Fruit fly (Drosophila melanogaster): ENCODE results near the gene CG18249.
A peak's percentile ranks its signal among the peaks of the same experiment; 100 is the strongest.

CG18249 gene

DNA sequence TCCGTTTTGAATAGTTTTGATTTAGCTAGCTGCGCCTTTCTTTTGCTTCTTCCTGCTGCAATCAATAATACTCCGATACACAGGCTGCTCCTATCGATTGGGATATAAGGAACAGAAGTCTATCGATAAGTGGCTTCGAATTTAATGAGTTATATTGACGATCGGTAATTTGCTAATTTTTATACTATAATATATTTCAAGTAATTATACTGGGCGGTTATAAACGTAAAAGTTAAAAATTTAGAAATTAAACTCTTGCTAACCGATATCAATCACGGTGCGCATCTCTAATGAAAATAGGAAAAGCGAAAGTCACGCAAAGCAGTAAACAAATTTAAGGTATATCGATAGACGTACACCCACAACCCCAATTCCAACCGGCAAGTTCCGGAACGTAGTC, 23.8 kb downstream of the CG18249 start, which contains the start of the genes CG9636, CG18749 and CG33722 (continued):
- no peak for TF ChIP-seq CG11560 (tag; IDR thresholded peaks at IDR 0.05)
- peak; percentile 71 for TF ChIP-seq CG7839 (tag; optimal IDR thresholded peaks at IDR 0.05)
- peak; percentile 18; the same call in 1 of the 2 replicates for TF ChIP-seq CG1024 (GFP tag; IDR thresholded peaks at IDR 0.05)
- TF ChIP-seq Hey (tag; optimal IDR thresholded peaks at IDR 0.05) = no peak
- TF ChIP-seq CG11695 (GFP tag; IDR thresholded peaks at IDR 0.05) = peak; percentile 64; the same call in 2 of the 3 replicates
- peak; percentile 96 for TF ChIP-seq onecut (GFP tag; IDR thresholded peaks at IDR 0.05)
- peak; percentile 35 for TF ChIP-seq salm (tag; optimal IDR thresholded peaks at IDR 0.05)
- peak; percentile 62 for TF ChIP-seq lmd (GFP tag; IDR thresholded peaks at IDR 0.05)
- TF ChIP-seq pb (GFP tag; optimal IDR thresholded peaks at IDR 0.05) = no peak
- peak; percentile 95 for TF ChIP-seq vnd (GFP tag; IDR thresholded peaks at IDR 0.05; ENCODE audit: partially characterized antibody)
- TF ChIP-seq CG8388 (GFP tag; optimal IDR thresholded peaks at IDR 0.05) = peak; percentile 72
- TF ChIP-seq Myb (GFP tag; optimal IDR thresholded peaks at IDR 0.05) = no peak
- TF ChIP-seq CG42726 (GFP tag; IDR thresholded peaks at IDR 0.05; ENCODE audit: partially characterized antibody) = 0 out of 2 replicates have a peak, but pooled peaks have one; percentile 28
- peak; percentile 70 for TF ChIP-seq CG6689 (GFP tag; IDR thresholded peaks at IDR 0.05)
- peak; percentile 53; the same call in 2 of the 3 replicates for TF ChIP-seq B-H1 (GFP tag; IDR thresholded peaks at IDR 0.05)
- peak; percentile 97 for TF ChIP-seq CG14860 (GFP tag; IDR thresholded peaks at IDR 0.05; ENCODE audit: partially characterized antibody)
- peak; percentile 53 for TF ChIP-seq Ets97D (GFP tag; optimal IDR thresholded peaks at IDR 0.05)
- TF ChIP-seq Trl (optimal IDR thresholded peaks at IDR 0.05) = no peak
- peak; percentile 48 for TF ChIP-seq Trl (GFP tag; optimal IDR thresholded peaks at IDR 0.05)
- TF ChIP-seq CG9727 (GFP tag; optimal IDR thresholded peaks at IDR 0.05) = peak; percentile 76
- 0 out of 2 replicates have a peak, but pooled peaks have one; percentile 11 for TF ChIP-seq CG5953 (GFP tag; IDR thresholded peaks at IDR 0.05)
- peak; percentile 36 for TF ChIP-seq ewg (GFP tag; optimal IDR thresholded peaks at IDR 0.05)
- no peak for TF ChIP-seq D19B (GFP tag; optimal IDR thresholded peaks at IDR 0.05)
- peak; percentile 41 for TF ChIP-seq Hand (GFP tag; optimal IDR thresholded peaks at IDR 0.05)
- TF ChIP-seq sim (GFP tag; IDR thresholded peaks at IDR 0.05) = no peak
- no peak; the same call in 1 of the 2 replicates for TF ChIP-seq seq (GFP tag; IDR thresholded peaks at IDR 0.05)
- TF ChIP-seq nom (GFP tag; optimal IDR thresholded peaks at IDR 0.05) = peak; percentile 33
- peak; percentile 90 for TF ChIP-seq row (GFP tag; IDR thresholded peaks at IDR 0.05)
- no peak for TF ChIP-seq CG7745 (tag; optimal IDR thresholded peaks at IDR 0.05)
- no peak for TF ChIP-seq CG16863 (GFP tag; optimal IDR thresholded peaks at IDR 0.05)
- peak; percentile 42; the same call in 1 of the 2 replicates for TF ChIP-seq peb (GFP tag; IDR thresholded peaks at IDR 0.05)
- TF ChIP-seq Eip74EF (GFP tag; optimal IDR thresholded peaks at IDR 0.05) = peak in 1 of 2 experiments; percentile 65
- TF ChIP-seq hth (optimal IDR thresholded peaks at IDR 0.05) = no peak
- no peak for TF ChIP-seq h (optimal IDR thresholded peaks at IDR 0.05)
- peak in 1 of 3 experiments; percentile 74 for TF ChIP-seq Stat92E (GFP tag; optimal IDR thresholded peaks at IDR 0.05)
- TF ChIP-seq zen2 (GFP tag; IDR thresholded peaks at IDR 0.05; ENCODE audit: partially characterized antibody) = peak; percentile 92
- TF ChIP-seq jigr1 (GFP tag; IDR thresholded peaks at IDR 0.05) = no peak
- 0 out of 3 replicates have a peak, but pooled peaks have one; percentile 38 for TF ChIP-seq C15 (GFP tag; IDR thresholded peaks at IDR 0.05)
- peak; percentile 85 for TF ChIP-seq gem (tag; optimal IDR thresholded peaks at IDR 0.05)
- no peak for TF ChIP-seq ap (GFP tag; IDR thresholded peaks at IDR 0.05)
- TF ChIP-seq CG1832 (GFP tag; optimal IDR thresholded peaks at IDR 0.05) = no peak
- TF ChIP-seq CG12219 (GFP tag; optimal IDR thresholded peaks at IDR 0.05) = no peak
- peak; percentile 30 for TF ChIP-seq CG33213 (GFP tag; optimal IDR thresholded peaks at IDR 0.05)
- peak; percentile 27 for TF ChIP-seq oc (tag; optimal IDR thresholded peaks at IDR 0.05)
- TF ChIP-seq CG4360 (GFP tag; IDR thresholded peaks at IDR 0.05) = 0 out of 2 replicates have a peak, but pooled peaks have one; percentile 12
- TF ChIP-seq danr (GFP tag; IDR thresholded peaks at IDR 0.05) = no peak
- TF ChIP-seq CG13296 (GFP tag; optimal IDR thresholded peaks at IDR 0.05) = peak; percentile 68
- no peak for TF ChIP-seq CG6175 (GFP tag; IDR thresholded peaks at IDR 0.05)
- peak; percentile 97 for TF ChIP-seq hbn (GFP tag; IDR thresholded peaks at IDR 0.05; ENCODE audit: partially characterized antibody)
- no peak; the same call in 1 of the 2 replicates for TF ChIP-seq chm (GFP tag; IDR thresholded peaks at IDR 0.05)
- TF ChIP-seq CG8924 (tag; optimal IDR thresholded peaks at IDR 0.05) = peak; percentile 72
